Fruit fly (Drosophila melanogaster) whole organism, embryonic: Measurements from ENCODE around the gene CG12123.

Experiments used
- CG11696 ChIP-seq: fragments of 200-800 bp; sonication (Bioruptor generic); IDR thresholded peaks from 2 replicates; pipeline ENCODE4 v1.3.6; 2022; ENCODE audit warnings: missing biosample characterization, missing genetic modification characterization
- CG14860 ChIP-seq: fragments of 200-800 bp; sonication (Bioruptor generic); IDR thresholded peaks from 3 replicates; pipeline ENCODE4 v1.3.6; 2022; ENCODE audit warnings: missing biosample characterization, missing genetic modification characterization; ENCODE audit not compliant: partially characterized antibody
- CG15479 ChIP-seq: fragments of 200-800 bp; sonication (Bioruptor generic); optimal IDR thresholded peaks from 3 replicates; lab custom pipeline; 2019; ENCODE audit warnings: missing biosample characterization, mild to moderate bottlenecking, missing genetic modification characterization, moderate library complexity
- CG15601 ChIP-seq: fragments of 200-800 bp; sonication (Bioruptor generic); optimal IDR thresholded peaks from 3 replicates; lab custom pipeline; 2019; ENCODE audit warnings: missing biosample characterization, mild to moderate bottlenecking, missing genetic modification characterization, moderate library complexity
- CG16779 ChIP-seq: fragments of 200-800 bp; sonication (Bioruptor generic); IDR thresholded peaks from 2 replicates; pipeline ENCODE4 v1.3.6; 2022; ENCODE audit warnings: missing biosample characterization, missing genetic modification characterization
- CG17385 ChIP-seq: fragments of 200-800 bp; sonication (Bioruptor generic); optimal IDR thresholded peaks from 3 replicates; lab custom pipeline; 2018; ENCODE audit warnings: missing biosample characterization, mild to moderate bottlenecking, missing genetic modification characterization
- CG2202 ChIP-seq: fragments of 200-800 bp; sonication (Bioruptor generic); optimal IDR thresholded peaks from 2 replicates; lab custom pipeline; 2018; ENCODE audit warnings: missing biosample characterization, mild to moderate bottlenecking, missing genetic modification characterization
- CG2712 ChIP-seq: fragments of 200-800 bp; optimal IDR thresholded peaks from 3 replicates; lab custom pipeline; 2019; ENCODE audit warnings: missing biosample characterization, mild to moderate bottlenecking, missing genetic modification characterization, moderate library complexity
- CG30403 ChIP-seq: fragments of 200-800 bp; sonication (Bioruptor generic); optimal IDR thresholded peaks from 3 replicates; lab custom pipeline; 2016; ENCODE audit warnings: missing biosample characterization, missing genetic modification characterization
- CG30431 ChIP-seq: fragments of 200-800 bp; sonication (Bioruptor generic); optimal IDR thresholded peaks from 2 replicates; lab custom pipeline; 2017; ENCODE audit warnings: missing biosample characterization, missing genetic modification characterization
- CG32532 ChIP-seq: fragments of 200-800 bp; sonication (Bioruptor generic); IDR thresholded peaks from 2 replicates; pipeline ENCODE4 v1.3.6; 2022; ENCODE audit warnings: missing biosample characterization, missing genetic modification characterization
- CG34422 ChIP-seq: fragments of 200-800 bp; sonication (Bioruptor generic); IDR thresholded peaks from 3 replicates; pipeline ENCODE4 v1.3.6; 2022; ENCODE audit warnings: missing biosample characterization, missing genetic modification characterization
- CG5245 ChIP-seq: fragments of 200-800 bp; sonication (Bioruptor generic); optimal IDR thresholded peaks from 3 replicates; lab custom pipeline; 2016; ENCODE audit warnings: missing biosample characterization, missing genetic modification characterization
- CG6254 ChIP-seq: fragments of 200-800 bp; sonication (Bioruptor generic); optimal IDR thresholded peaks from 3 replicates; lab custom pipeline; 2017; ENCODE audit warnings: mild to moderate bottlenecking, missing biosample characterization, missing genetic modification reagents, missing genetic modification characterization
- CG6689 ChIP-seq: fragments of 200-800 bp; sonication (Bioruptor generic); IDR thresholded peaks from 2 replicates; pipeline ENCODE4 v1.3.6; 2022; ENCODE audit warnings: missing biosample characterization, missing genetic modification characterization
- CG8478 ChIP-seq: fragments of >200 bp; optimal IDR thresholded peaks from 2 replicates; lab custom pipeline; 2018
- CG8944 ChIP-seq: fragments of 200-800 bp; sonication (Bioruptor generic); optimal IDR thresholded peaks from 3 replicates; lab custom pipeline; 2016; ENCODE audit warnings: missing biosample characterization, missing genetic modification characterization
- Dbx ChIP-seq: fragments of 200-800 bp; sonication (Bioruptor generic); IDR thresholded peaks from 3 replicates; pipeline ENCODE4 v1.3.6; 2022; ENCODE audit warnings: missing biosample characterization, missing genetic modification characterization
- Deaf1 ChIP-seq: fragments of 200-800 bp; optimal IDR thresholded peaks from 3 replicates; lab custom pipeline; 2019; ENCODE audit warnings: missing biosample characterization, mild to moderate bottlenecking, missing genetic modification characterization, moderate library complexity
- Dfd ChIP-seq, 2 experiments: fragments of >200 bp; optimal IDR thresholded peaks; 2 replicates each; lab custom pipeline; 2017; ENCODE audit warnings: missing biosample characterization in 2 of 2, missing genetic modification characterization in 2 of 2
- Dip2 ChIP-seq: fragments of 200-800 bp; sonication (Bioruptor generic); IDR thresholded peaks from 2 replicates; pipeline ENCODE4 v1.3.6; 2022; ENCODE audit warnings: missing biosample characterization, missing genetic modification characterization
- Drgx ChIP-seq: fragments of 200-800 bp; sonication (Bioruptor generic); IDR thresholded peaks from 2 replicates; pipeline ENCODE4 v1.3.6; 2022; ENCODE audit warnings: missing biosample characterization, missing genetic modification characterization
- Elba2 ChIP-seq: fragments of 200-800 bp; sonication (Bioruptor generic); optimal IDR thresholded peaks from 3 replicates; lab custom pipeline; 2016; ENCODE audit warnings: missing biosample characterization, missing genetic modification characterization
- H15 ChIP-seq: fragments of 200-800 bp; sonication (Bioruptor generic); IDR thresholded peaks from 3 replicates; pipeline ENCODE4 v1.3.6; 2022; ENCODE audit warnings: missing biosample characterization, missing genetic modification characterization
- MESR4 ChIP-seq: fragments of 200-800 bp; sonication (Bioruptor generic); optimal IDR thresholded peaks from 2 replicates; lab custom pipeline; 2018; ENCODE audit warnings: missing biosample characterization, mild to moderate bottlenecking, missing genetic modification characterization, moderate library complexity
- Med ChIP-seq: fragments of 200-800 bp; sonication (Bioruptor generic); peaks from one replicate; lab custom pipeline; 2016; ENCODE audit warnings: missing biosample characterization, missing genetic modification characterization, mild to moderate bottlenecking, inconsistent platforms, moderate library complexity
- Pdp1 ChIP-seq, 2 experiments: fragments of 200-800 bp; sonication (Bioruptor generic); optimal IDR thresholded peaks; 3 replicates each; lab custom pipeline; 2016; ENCODE audit warnings: missing biosample characterization in 2 of 2, missing genetic modification characterization in 2 of 2, mild to moderate bottlenecking in 1 of 2, moderate library complexity in 1 of 2
- Ravus ChIP-seq: fragments of 200-800 bp; sonication (Bioruptor generic); IDR thresholded peaks from 2 replicates; pipeline ENCODE4 v1.3.6; 2022; ENCODE audit warnings: missing biosample characterization, missing genetic modification characterization
- Sin3A ChIP-seq: fragments of >200 bp; optimal IDR thresholded peaks from 2 replicates; lab custom pipeline; 2018
- Six4 ChIP-seq: fragments of 200-800 bp; sonication (Bioruptor generic); optimal IDR thresholded peaks from 2 replicates; lab custom pipeline; 2016; ENCODE audit warnings: missing biosample characterization, missing genetic modification characterization
- Sox100B ChIP-seq: fragments of 200-800 bp; sonication (Bioruptor generic); optimal IDR thresholded peaks from 3 replicates; lab custom pipeline; 2018; ENCODE audit warnings: missing biosample characterization, mild to moderate bottlenecking, missing genetic modification characterization
- Stat92E ChIP-seq, 3 experiments: fragments of >200 bp in 2 of 3; fragments of 200-800 bp in 1 of 3; sonication (Bioruptor generic) in 1 of 3; optimal IDR thresholded peaks; 2 replicates each; lab custom pipeline; 2017 to 2019; ENCODE audit warnings: missing biosample characterization in 3 of 3, missing genetic modification characterization in 3 of 3, mild to moderate bottlenecking in 1 of 3, moderate library complexity in 1 of 3
- YL-1 ChIP-seq: fragments of 200-800 bp; sonication (Bioruptor generic); optimal IDR thresholded peaks from 3 replicates; lab custom pipeline; 2017; ENCODE audit warnings: missing biosample characterization, mild to moderate bottlenecking, missing genetic modification characterization
- abd-A ChIP-seq: fragments of 200-800 bp; sonication (Bioruptor generic); optimal IDR thresholded peaks from 3 replicates; lab custom pipeline; 2019; ENCODE audit warnings: missing biosample characterization, mild to moderate bottlenecking, missing genetic modification characterization, moderate library complexity
- az2 ChIP-seq: fragments of 200-800 bp; sonication (Bioruptor generic); optimal IDR thresholded peaks from 3 replicates; lab custom pipeline; 2016; ENCODE audit warnings: missing biosample characterization, missing genetic modification characterization
- cg ChIP-seq: fragments of 200-800 bp; sonication (Bioruptor generic); optimal IDR thresholded peaks from 3 replicates; lab custom pipeline; 2019; ENCODE audit warnings: missing biosample characterization, mild to moderate bottlenecking, missing genetic modification characterization, moderate library complexity
- crp ChIP-seq, 2 experiments: fragments of 200-800 bp; sonication (Bioruptor generic); optimal IDR thresholded peaks; 2 replicates in 1 of 2; 3 replicates in 1 of 2; lab custom pipeline; 2017; ENCODE audit warnings: missing biosample characterization in 2 of 2, missing genetic modification characterization in 2 of 2, mild to moderate bottlenecking in 1 of 2, moderate library complexity in 1 of 2
- fd64A ChIP-seq: fragments of 200-800 bp; sonication (Bioruptor generic); optimal IDR thresholded peaks from 3 replicates; lab custom pipeline; 2018; ENCODE audit warnings: missing biosample characterization, mild to moderate bottlenecking, missing genetic modification characterization
- gfzf ChIP-seq: fragments of 200-800 bp; sonication (Bioruptor generic); optimal IDR thresholded peaks from 2 replicates; lab custom pipeline; 2016; ENCODE audit warnings: missing biosample characterization, mild to moderate bottlenecking, missing genetic modification characterization, moderate library complexity
- mld ChIP-seq: fragments of 200-800 bp; sonication (Bioruptor generic); IDR thresholded peaks from 3 replicates; pipeline ENCODE4 v1.3.6; 2022; ENCODE audit warnings: missing biosample characterization, missing genetic modification characterization; ENCODE audit not compliant: partially characterized antibody
- odd ChIP-seq: fragments of 200-800 bp; sonication (Bioruptor generic); optimal IDR thresholded peaks from 2 replicates; lab custom pipeline; 2017; ENCODE audit warnings: missing biosample characterization, mild to moderate bottlenecking, missing genetic modification characterization
- salm ChIP-seq: fragments of 200-800 bp; sonication (Bioruptor generic); optimal IDR thresholded peaks from 2 replicates; lab custom pipeline; 2018; ENCODE audit warnings: missing biosample characterization, mild to moderate bottlenecking, missing genetic modification characterization
- shn ChIP-seq: fragments of 200-800 bp; sonication (Bioruptor generic); optimal IDR thresholded peaks from 3 replicates; lab custom pipeline; 2016; ENCODE audit warnings: missing biosample characterization, missing genetic modification characterization
- slbo ChIP-seq: fragments of 200-800 bp; sonication (Bioruptor generic); IDR thresholded peaks from 2 replicates; pipeline ENCODE4 v1.3.6; 2022; ENCODE audit warnings: missing biosample characterization, missing genetic modification characterization
- tup ChIP-seq: fragments of 200-800 bp; sonication (Bioruptor generic); optimal IDR thresholded peaks from 2 replicates; lab custom pipeline; 2016; ENCODE audit warnings: missing biosample characterization, mild to moderate bottlenecking, missing genetic modification characterization, moderate library complexity
- zen2 ChIP-seq: fragments of 200-800 bp; sonication (Bioruptor generic); IDR thresholded peaks from 3 replicates; pipeline ENCODE4 v1.3.6; 2022; ENCODE audit warnings: missing biosample characterization, missing genetic modification characterization; ENCODE audit not compliant: partially characterized antibody
- zf30C ChIP-seq: fragments of 200-800 bp; sonication (Bioruptor generic); optimal IDR thresholded peaks from 3 replicates; lab custom pipeline; 2018; ENCODE audit warnings: missing biosample characterization, mild to moderate bottlenecking, missing genetic modification characterization

CG12123 gene

dm6 chrX:8399019-8399623 is 43.0 kb downstream of the CG12123 start:
- peak; percentile 64 for TF ChIP-seq zf30C (GFP tag; lab: Kevin White, UChicago)
- peak; percentile 22; the same call in 1 of the 2 replicates for TF ChIP-seq CG6689 (GFP tag; lab: Robert Waterston, UW)
- no peak for TF ChIP-seq CG15601 (tag; lab: Kevin White, UChicago)
- peak; percentile 6 for TF ChIP-seq CG17385 (GFP tag; lab: Kevin White, UChicago)
- peak; percentile 1 for TF ChIP-seq CG15479 (GFP tag; lab: Kevin White, UChicago)
- peak in 1 of 2 experiments; percentile 72 for TF ChIP-seq Dfd (GFP tag; optimal IDR thresholded peaks at IDR 0.05; lab: Kevin White, UChicago)
- TF ChIP-seq fd64A (GFP tag; lab: Kevin White, UChicago), result no peak
- TF ChIP-seq CG14860 (GFP tag; lab: Robert Waterston, UW), result 0 out of 3 replicates have a peak, but pooled peaks have one; percentile 4
- TF ChIP-seq Elba2 (GFP tag; lab: Kevin White, UChicago), result no peak
- peak; percentile 49 for TF ChIP-seq MESR4
- peak; percentile 97 for TF ChIP-seq cg
- no peak for TF ChIP-seq tup (GFP tag; lab: Kevin White, UChicago)
- TF ChIP-seq CG16779, result no peak
- TF ChIP-seq CG30403 (GFP tag; lab: Kevin White, UChicago), result no peak
- TF ChIP-seq CG32532 (GFP tag; lab: Robert Waterston, UW), result 0 out of 2 replicates have a peak, but pooled peaks have one; percentile 10
- TF ChIP-seq CG34422, result peak; percentile 46; the same call in 1 of the 3 replicates
- peak; percentile 50 for TF ChIP-seq Med (GFP tag; lab: Kevin White, UChicago)
- TF ChIP-seq YL-1, result peak; percentile 33
- TF ChIP-seq CG8478, result peak; percentile 50
- TF ChIP-seq Dbx (GFP tag; lab: Robert Waterston, UW), result 0 out of 3 replicates have a peak, but pooled peaks have one; percentile 14
- TF ChIP-seq Drgx (GFP tag; lab: Robert Waterston, UW), result 0 out of 2 replicates have a peak, but pooled peaks have one; percentile 30

- TF ChIP-seq salm (tag; lab: Kevin White, UChicago), result no peak
- peak; percentile 75 for TF ChIP-seq az2 (GFP tag; lab: Kevin White, UChicago)
- peak; percentile 91 for TF ChIP-seq CG8944 (GFP tag; lab: Kevin White, UChicago)
- TF ChIP-seq CG5245 (GFP tag; lab: Kevin White, UChicago), result peak; percentile 50
- peak; percentile 70 for TF ChIP-seq Sin3A (lab: Kevin White, UChicago)
- peak; percentile 87 for TF ChIP-seq H15 (GFP tag; lab: Robert Waterston, UW)
- TF ChIP-seq CG2712 (tag; lab: Kevin White, UChicago), result peak; percentile 86
- TF ChIP-seq CG2202 (tag; lab: Kevin White, UChicago), result peak; percentile 32
- peak; percentile 73 for TF ChIP-seq CG30431 (GFP tag; lab: Kevin White, UChicago)
- peak; percentile 59 for TF ChIP-seq Six4
- TF ChIP-seq shn (GFP tag; lab: Kevin White, UChicago), result peak; percentile 95
- no peak for TF ChIP-seq Stat92E (GFP tag; optimal IDR thresholded peaks at IDR 0.05; lab: Kevin White, UChicago)
- TF ChIP-seq Dip2 (GFP tag; lab: Robert Waterston, UW), result peak; percentile 12; the same call in 1 of the 2 replicates
- TF ChIP-seq Ravus, result peak; percentile 16; the same call in 1 of the 2 replicates
- TF ChIP-seq Pdp1 (GFP tag; optimal IDR thresholded peaks at IDR 0.05; lab: Kevin White, UChicago), result peak; percentile 86 to 89
- TF ChIP-seq crp (GFP tag; optimal IDR thresholded peaks at IDR 0.05; lab: Kevin White, UChicago), result peak in 1 of 2 experiments; percentile 64
- peak; percentile 28; the same call in 1 of the 3 replicates for TF ChIP-seq zen2
- TF ChIP-seq Sox100B (GFP tag; lab: Kevin White, UChicago), result peak; percentile 68
- peak; percentile 96 for TF ChIP-seq CG30403 (GFP tag; lab: Kevin White, UChicago)
- no peak for TF ChIP-seq odd (GFP tag; lab: Kevin White, UChicago)
- TF ChIP-seq abd-A, result no peak
- peak; percentile 91 for TF ChIP-seq slbo
- TF ChIP-seq CG6254 (GFP tag; lab: Kevin White, UChicago), result peak; percentile 99
- peak; percentile 47; the same call in 1 of the 3 replicates for TF ChIP-seq mld
- TF ChIP-seq gfzf (GFP tag; lab: Kevin White, UChicago), result peak; percentile 16
- peak; percentile 28 for TF ChIP-seq Deaf1 (tag; lab: Kevin White, UChicago)
- TF ChIP-seq CG11696 (GFP tag; lab: Robert Waterston, UW), result 0 out of 2 replicates have a peak, but pooled peaks have one; percentile 48
These were observed 43.8 kb downstream of the CG12123 start, which contains the start of gene CG10555 for dm6 chrX:8398177-8399018. Gene CG10555 (plus strand): TSS chrX:8398940.
